Fruit fly (Drosophila melanogaster) whole organism, embryonic: Measurements from ENCODE around the gene asf1.

Experiments used
- Adf1 ChIP-seq: fragments of 200-800 bp; sonication (Bioruptor generic); IDR thresholded peaks from 2 replicates; pipeline ENCODE4 v1.3.6; 2022; ENCODE audit warnings: missing biosample characterization, missing genetic modification characterization
- Aef1 ChIP-seq: fragments of 200-800 bp; sonication (Bioruptor generic); IDR thresholded peaks from 3 replicates; pipeline ENCODE4 v1.3.6; 2022; ENCODE audit warnings: missing biosample characterization, missing genetic modification characterization
- Atf3 ChIP-seq: fragments of 200-800 bp; sonication (Bioruptor generic); optimal IDR thresholded peaks from 3 replicates; lab custom pipeline; 2016; ENCODE audit warnings: missing biosample characterization, missing genetic modification characterization
- CG11247 ChIP-seq: fragments of 200-800 bp; sonication (Bioruptor generic); IDR thresholded peaks from 2 replicates; pipeline ENCODE4 v1.3.6; 2022; ENCODE audit warnings: missing biosample characterization, missing genetic modification characterization
- CG12391 ChIP-seq: fragments of 200-800 bp; sonication (Bioruptor generic); optimal IDR thresholded peaks from 3 replicates; lab custom pipeline; 2018; ENCODE audit warnings: missing biosample characterization, mild to moderate bottlenecking, missing genetic modification characterization, moderate library complexity
- CG14710 ChIP-seq: fragments of 200-800 bp; sonication (Bioruptor generic); optimal IDR thresholded peaks from 3 replicates; lab custom pipeline; 2019; ENCODE audit warnings: missing biosample characterization, mild to moderate bottlenecking, missing genetic modification characterization, moderate library complexity
- CG15073 ChIP-seq: fragments of 200-800 bp; sonication (Bioruptor generic); optimal IDR thresholded peaks from 2 replicates; lab custom pipeline; 2016; ENCODE audit warnings: missing biosample characterization, missing genetic modification characterization
- CG15269 ChIP-seq: fragments of 200-800 bp; sonication (Bioruptor generic); optimal IDR thresholded peaks from 2 replicates; lab custom pipeline; 2018; ENCODE audit warnings: missing biosample characterization, mild to moderate bottlenecking, missing genetic modification characterization, moderate library complexity
- CG15696 ChIP-seq: fragments of 200-800 bp; sonication (Bioruptor generic); optimal IDR thresholded peaks from 2 replicates; lab custom pipeline; 2019; ENCODE audit warnings: missing biosample characterization, mild to moderate bottlenecking, missing genetic modification characterization, moderate library complexity
- CG17361 ChIP-seq: fragments of 200-800 bp; sonication (Bioruptor generic); IDR thresholded peaks from 3 replicates; pipeline ENCODE4 v1.3.6; 2022; ENCODE audit warnings: missing biosample characterization, missing genetic modification characterization
- CG17802 ChIP-seq: fragments of 200-800 bp; sonication (Bioruptor generic); optimal IDR thresholded peaks from 2 replicates; lab custom pipeline; 2018; ENCODE audit warnings: missing biosample characterization, mild to moderate bottlenecking, missing genetic modification characterization, moderate library complexity
- CG18764 ChIP-seq: fragments of 200-800 bp; sonication (Bioruptor generic); optimal IDR thresholded peaks from 3 replicates; lab custom pipeline; 2016; ENCODE audit warnings: missing biosample characterization, missing genetic modification characterization
- CG3065 ChIP-seq: fragments of 200-800 bp; sonication (Bioruptor generic); optimal IDR thresholded peaks from 2 replicates; lab custom pipeline; 2016; ENCODE audit warnings: missing biosample characterization, missing genetic modification characterization
- CG3838 ChIP-seq: fragments of 200-800 bp; sonication (Bioruptor generic); optimal IDR thresholded peaks from 3 replicates; lab custom pipeline; 2016; ENCODE audit warnings: missing biosample characterization, missing genetic modification characterization
- CG4730 ChIP-seq: fragments of 200-800 bp; sonication (Bioruptor generic); IDR thresholded peaks from 2 replicates; pipeline ENCODE4 v1.3.6; 2022; ENCODE audit warnings: missing biosample characterization, missing genetic modification characterization
- CG7357 ChIP-seq: fragments of 200-800 bp; sonication (Bioruptor generic); IDR thresholded peaks from 3 replicates; pipeline ENCODE4 v1.3.6; 2022; ENCODE audit warnings: missing biosample characterization, missing genetic modification characterization
- CG7839 ChIP-seq: fragments of 200-800 bp; sonication (Bioruptor generic); optimal IDR thresholded peaks from 3 replicates; lab custom pipeline; 2018; ENCODE audit warnings: missing biosample characterization, mild to moderate bottlenecking, missing genetic modification characterization, moderate library complexity
- CG8359 ChIP-seq: fragments of 200-800 bp; sonication (Bioruptor generic); optimal IDR thresholded peaks from 2 replicates; lab custom pipeline; 2017; ENCODE audit warnings: missing biosample characterization, mild to moderate bottlenecking, missing genetic modification characterization, borderline replicate concordance
- CG8944 ChIP-seq: fragments of 200-800 bp; sonication (Bioruptor generic); optimal IDR thresholded peaks from 3 replicates; lab custom pipeline; 2016; ENCODE audit warnings: missing biosample characterization, missing genetic modification characterization
- CG9215 ChIP-seq: fragments of 200-800 bp; sonication (Bioruptor generic); IDR thresholded peaks from 2 replicates; pipeline ENCODE4 v1.3.6; 2022; ENCODE audit warnings: missing biosample characterization, missing genetic modification characterization
- Chrac-16 ChIP-seq: fragments of 200-800 bp; sonication (Bioruptor generic); optimal IDR thresholded peaks from 3 replicates; lab custom pipeline; 2016; ENCODE audit warnings: missing biosample characterization, missing genetic modification characterization
- Dref ChIP-seq: fragments of 200-800 bp; sonication (Bioruptor generic); IDR thresholded peaks from 2 replicates; pipeline ENCODE4 v1.3.6; 2022; ENCODE audit warnings: missing biosample characterization, missing genetic modification characterization
- ERR ChIP-seq: fragments of 200-800 bp; sonication (Bioruptor generic); optimal IDR thresholded peaks from 2 replicates; lab custom pipeline; 2016; ENCODE audit warnings: missing biosample characterization, missing genetic modification characterization
- Hmx ChIP-seq: fragments of 200-800 bp; sonication (Bioruptor generic); optimal IDR thresholded peaks from 2 replicates; lab custom pipeline; 2016; ENCODE audit warnings: missing biosample characterization, missing genetic modification characterization
- MTF-1 ChIP-seq: fragments of 200-800 bp; sonication (Bioruptor generic); optimal IDR thresholded peaks from 2 replicates; lab custom pipeline; 2018; ENCODE audit warnings: missing biosample characterization, mild to moderate bottlenecking, missing genetic modification characterization, borderline replicate concordance
- Nf-YB ChIP-seq: fragments of 200-800 bp; sonication (Bioruptor generic); optimal IDR thresholded peaks from 3 replicates; lab custom pipeline; 2019; ENCODE audit warnings: missing biosample characterization, mild to moderate bottlenecking, missing genetic modification characterization, moderate library complexity
- Opbp ChIP-seq: fragments of 200-800 bp; sonication (Bioruptor generic); IDR thresholded peaks from 3 replicates; pipeline ENCODE4 v1.3.6; 2022; ENCODE audit warnings: missing biosample characterization, missing genetic modification characterization; ENCODE audit not compliant: partially characterized antibody
- Pdp1 ChIP-seq, 2 experiments: fragments of 200-800 bp; sonication (Bioruptor generic); optimal IDR thresholded peaks; 3 replicates each; lab custom pipeline; 2016; ENCODE audit warnings: missing biosample characterization in 2 of 2, missing genetic modification characterization in 2 of 2, mild to moderate bottlenecking in 1 of 2, moderate library complexity in 1 of 2
- Six4 ChIP-seq: fragments of 200-800 bp; sonication (Bioruptor generic); optimal IDR thresholded peaks from 2 replicates; lab custom pipeline; 2016; ENCODE audit warnings: missing biosample characterization, missing genetic modification characterization
- TFAM ChIP-seq: fragments of 200-800 bp; sonication (Bioruptor generic); optimal IDR thresholded peaks from 2 replicates; lab custom pipeline; 2017; ENCODE audit warnings: missing biosample characterization, missing genetic modification characterization, inconsistent platforms
- Xrp1 ChIP-seq: fragments of 200-800 bp; sonication (Bioruptor generic); IDR thresholded peaks from 2 replicates; pipeline ENCODE4 v1.3.6; 2022; ENCODE audit warnings: missing biosample characterization, missing genetic modification characterization
- ara ChIP-seq: fragments of 200-800 bp; sonication (Bioruptor generic); IDR thresholded peaks from 2 replicates; pipeline ENCODE4 v1.3.6; 2022; ENCODE audit warnings: missing biosample characterization, missing genetic modification characterization
- ato ChIP-seq: fragments of 200-800 bp; sonication (Bioruptor generic); IDR thresholded peaks from 2 replicates; pipeline ENCODE4 v1.3.6; 2022; ENCODE audit warnings: missing biosample characterization, missing genetic modification characterization; ENCODE audit not compliant: partially characterized antibody
- bowl ChIP-seq: fragments of 200-800 bp; sonication (Bioruptor generic); IDR thresholded peaks from 2 replicates; pipeline ENCODE4 v1.3.6; 2022; ENCODE audit warnings: missing biosample characterization, missing genetic modification characterization
- cad ChIP-seq: fragments of >200 bp; optimal IDR thresholded peaks from 2 replicates; lab custom pipeline; 2017; ENCODE audit warnings: missing biosample characterization, missing genetic modification characterization
- en ChIP-seq: fragments of 200-800 bp; sonication (Bioruptor generic); optimal IDR thresholded peaks from 2 replicates; lab custom pipeline; 2016; ENCODE audit warnings: missing biosample characterization, missing genetic modification characterization
- esg ChIP-seq: fragments of 200-800 bp; sonication (Bioruptor generic); conservative IDR thresholded peaks from 2 replicates; pipeline ENCODE4 v1.3.6; 2022; ENCODE audit warnings: missing biosample characterization, missing genetic modification characterization
- h ChIP-seq: fragments of >200 bp; optimal IDR thresholded peaks from 2 replicates; lab custom pipeline; 2017
- ind ChIP-seq: fragments of 200-800 bp; sonication (Bioruptor generic); optimal IDR thresholded peaks from 3 replicates; lab custom pipeline; 2016; ENCODE audit warnings: missing biosample characterization, missing genetic modification characterization
- jing ChIP-seq: fragments of 200-800 bp; sonication (Bioruptor generic); optimal IDR thresholded peaks from 2 replicates; lab custom pipeline; 2018; ENCODE audit warnings: missing biosample characterization, mild to moderate bottlenecking, missing genetic modification characterization
- mam ChIP-seq: fragments of 200-800 bp; sonication (Bioruptor generic); optimal IDR thresholded peaks from 3 replicates; lab custom pipeline; 2016; ENCODE audit warnings: missing biosample characterization, missing genetic modification characterization
- nerfin-1 ChIP-seq: fragments of 200-800 bp; sonication (Bioruptor generic); optimal IDR thresholded peaks from 3 replicates; lab custom pipeline; 2019; ENCODE audit warnings: missing biosample characterization, mild to moderate bottlenecking, missing genetic modification characterization, moderate library complexity
- pfk ChIP-seq: fragments of 200-800 bp; sonication (Bioruptor generic); optimal IDR thresholded peaks from 2 replicates; lab custom pipeline; 2018; ENCODE audit warnings: missing biosample characterization, mild to moderate bottlenecking, missing genetic modification characterization, moderate library complexity
- pita ChIP-seq: fragments of 200-800 bp; sonication (Bioruptor generic); optimal IDR thresholded peaks from 2 replicates; lab custom pipeline; 2017; ENCODE audit warnings: missing biosample characterization, mild to moderate bottlenecking, missing genetic modification characterization
- pum ChIP-seq: fragments of 200-800 bp; sonication (Bioruptor generic); optimal IDR thresholded peaks from 2 replicates; lab custom pipeline; 2016; ENCODE audit warnings: missing biosample characterization, missing genetic modification characterization
- rib ChIP-seq: fragments of 200-800 bp; sonication (Bioruptor generic); IDR thresholded peaks from 2 replicates; pipeline ENCODE4 v1.3.6; 2022; ENCODE audit warnings: missing biosample characterization, missing genetic modification characterization
- toy ChIP-seq: fragments of 200-800 bp; sonication (Bioruptor generic); IDR thresholded peaks from 2 replicates; pipeline ENCODE4 v1.3.6; 2022; ENCODE audit warnings: missing biosample characterization, missing genetic modification characterization
- vfl ChIP-seq: fragments of 200-800 bp; sonication (Bioruptor generic); optimal IDR thresholded peaks from 2 replicates; lab custom pipeline; 2016; ENCODE audit warnings: missing biosample characterization, missing genetic modification characterization
- yki ChIP-seq: fragments of >200 bp; optimal IDR thresholded peaks from 3 replicates; lab custom pipeline; 2018
- zfh2 ChIP-seq: fragments of 200-800 bp; sonication (Bioruptor generic); optimal IDR thresholded peaks from 2 replicates; lab custom pipeline; 2016; ENCODE audit warnings: missing biosample characterization, missing genetic modification characterization

The asf1 gene

dm6 chr3L:19632766-19633632, 14.3 kb downstream of the asf1 start (continued):
- TF ChIP-seq nerfin-1 (no peak), CG15269 (peak; percentile 67), esg (GFP tag; lab: Robert Waterston, UW) (peak; percentile 52), CG17361 (GFP tag; lab: Robert Waterston, UW) (peak; percentile 59), CG17802 (tag; lab: Kevin White, UChicago) (no peak), vfl (GFP tag; lab: Kevin White, UChicago) (no peak), Adf1 (GFP tag; lab: Robert Waterston, UW) (peak; percentile 57; the same call in 1 of the 2 replicates), ara (no peak), CG11247 (GFP tag; lab: Robert Waterston, UW) (peak; percentile 41; the same call in 1 of the 2 replicates), CG12391 (tag; lab: Kevin White, UChicago) (peak; percentile 63), CG15696 (tag; lab: Kevin White, UChicago) (peak; percentile 34), Aef1 (GFP tag; lab: Robert Waterston, UW) (peak; percentile 61; the same call in 2 of the 3 replicates), Nf-YB (GFP tag; lab: Kevin White, UChicago) (no peak), zfh2 (GFP tag; lab: Kevin White, UChicago) (peak; percentile 62), ind (peak; percentile 69), yki (lab: Kevin White, UChicago) (no peak), CG4730 (0 out of 2 replicates have a peak, but pooled peaks have one; percentile 20), CG15073 (no peak), Chrac-16 (GFP tag; lab: Kevin White, UChicago) (peak; percentile 36), CG8944 (GFP tag; lab: Kevin White, UChicago) (no peak), ato (no peak), Xrp1 (GFP tag; lab: Robert Waterston, UW) (peak; percentile 49; the same call in 1 of the 2 replicates), Opbp (peak; percentile 30; the same call in 1 of the 3 replicates), TFAM (GFP tag; lab: Kevin White, UChicago) (no peak), bowl (no peak), jing (GFP tag; lab: Kevin White, UChicago) (peak; percentile 10), en (GFP tag; lab: Kevin White, UChicago) (no peak), CG8359 (GFP tag; lab: Kevin White, UChicago) (no peak), h (lab: Kevin White, UChicago) (no peak), rib (peak; percentile 74), Hmx (no peak), MTF-1 (GFP tag; lab: Kevin White, UChicago) (no peak), CG3838 (GFP tag; lab: Kevin White, UChicago) (peak; percentile 7), CG14710 (tag; lab: Kevin White, UChicago) (no peak), Atf3 (GFP tag; lab: Kevin White, UChicago) (no peak), pita (GFP tag; lab: Kevin White, UChicago) (no peak), toy (GFP tag; lab: Robert Waterston, UW) (peak; percentile 26; the same call in 1 of the 2 replicates), CG18764 (GFP tag; lab: Kevin White, UChicago) (no peak), Dref (GFP tag; lab: Robert Waterston, UW) (no peak), ERR (no peak), CG7357 (GFP tag; lab: Robert Waterston, UW) (peak; percentile 37; the same call in 2 of the 3 replicates), mam (GFP tag; lab: Kevin White, UChicago) (peak; percentile 13), Six4 (GFP tag; lab: Kevin White, UChicago) (peak; percentile 21), pfk (GFP tag; lab: Kevin White, UChicago) (no peak), cad (GFP tag; lab: Kevin White, UChicago) (no peak), CG7839 (tag; lab: Kevin White, UChicago) (peak; percentile 75), CG3065 (GFP tag; lab: Kevin White, UChicago) (no peak), Pdp1 (GFP tag; optimal IDR thresholded peaks at IDR 0.05; lab: Kevin White, UChicago) (peak; percentile 13 to 39), pum (GFP tag; lab: Kevin White, UChicago) (no peak), CG9215 (peak; percentile 67)
